Fruit fly (Drosophila melanogaster) whole organism, embryonic: ENCODE results near the gene CG6689.

Source experiments
- Adf1 ChIP-seq: fragments of 200-800 bp; sonication (Bioruptor generic); IDR thresholded peaks from 2 replicates; pipeline ENCODE4 v1.3.6; 2022; ENCODE audit warnings: missing biosample characterization, missing genetic modification characterization
- C15 ChIP-seq: fragments of 200-800 bp; sonication (Bioruptor generic); IDR thresholded peaks from 3 replicates; pipeline ENCODE4 v1.3.6; 2022; ENCODE audit warnings: missing biosample characterization, missing genetic modification characterization
- CG12769 ChIP-seq: fragments of 200-800 bp; sonication (Bioruptor generic); optimal IDR thresholded peaks from 2 replicates; lab custom pipeline; 2019; ENCODE audit warnings: missing biosample characterization, mild to moderate bottlenecking, missing genetic modification characterization, moderate library complexity
- CG15073 ChIP-seq: fragments of 200-800 bp; sonication (Bioruptor generic); optimal IDR thresholded peaks from 2 replicates; lab custom pipeline; 2016; ENCODE audit warnings: missing biosample characterization, missing genetic modification characterization
- CG1602 ChIP-seq: fragments of 200-800 bp; sonication (Bioruptor generic); optimal IDR thresholded peaks from 3 replicates; lab custom pipeline; 2016; ENCODE audit warnings: missing biosample characterization, missing genetic modification characterization
- CG17359 ChIP-seq: fragments of 200-800 bp; sonication (Bioruptor generic); optimal IDR thresholded peaks from 3 replicates; lab custom pipeline; 2018; ENCODE audit warnings: missing biosample characterization, mild to moderate bottlenecking, missing genetic modification characterization, moderate library complexity
- CG32532 ChIP-seq: fragments of 200-800 bp; sonication (Bioruptor generic); IDR thresholded peaks from 2 replicates; pipeline ENCODE4 v1.3.6; 2022; ENCODE audit warnings: missing biosample characterization, missing genetic modification characterization
- CG34422 ChIP-seq: fragments of 200-800 bp; sonication (Bioruptor generic); IDR thresholded peaks from 3 replicates; pipeline ENCODE4 v1.3.6; 2022; ENCODE audit warnings: missing biosample characterization, missing genetic modification characterization
- CG4617 ChIP-seq: fragments of 200-800 bp; sonication (Bioruptor generic); optimal IDR thresholded peaks from 3 replicates; lab custom pipeline; 2016; ENCODE audit warnings: missing biosample characterization, missing genetic modification characterization, borderline replicate concordance
- CG4854 ChIP-seq: fragments of 200-800 bp; sonication (Bioruptor generic); optimal IDR thresholded peaks from 2 replicates; lab custom pipeline; 2016; ENCODE audit warnings: missing biosample characterization, missing genetic modification characterization, inconsistent platforms
- CG8478 ChIP-seq: fragments of >200 bp; optimal IDR thresholded peaks from 2 replicates; lab custom pipeline; 2018
- CG9876 ChIP-seq: fragments of 200-800 bp; sonication (Bioruptor generic); optimal IDR thresholded peaks from 2 replicates; lab custom pipeline; 2016; ENCODE audit warnings: missing biosample characterization, missing genetic modification characterization
- D ChIP-seq, 2 experiments: fragments of 200-800 bp in 1 of 2; fragments of >200 bp in 1 of 2; sonication (Bioruptor generic) in 1 of 2; optimal IDR thresholded peaks; 2 replicates in 1 of 2; 3 replicates in 1 of 2; lab custom pipeline; 2017; ENCODE audit warnings: mild to moderate bottlenecking in 1 of 2, missing biosample characterization in 1 of 2, missing genetic modification characterization in 1 of 2, missing genetic modification reagents in 1 of 2
- D19A ChIP-seq: fragments of 200-800 bp; optimal IDR thresholded peaks from 3 replicates; lab custom pipeline; 2019; ENCODE audit warnings: missing biosample characterization, mild to moderate bottlenecking, missing genetic modification characterization, moderate library complexity
- Dp ChIP-seq: fragments of 200-800 bp; sonication (Bioruptor generic); optimal IDR thresholded peaks from 2 replicates; lab custom pipeline; 2018; ENCODE audit warnings: missing biosample characterization, mild to moderate bottlenecking, missing genetic modification characterization, moderate library complexity
- Drgx ChIP-seq: fragments of 200-800 bp; sonication (Bioruptor generic); IDR thresholded peaks from 2 replicates; pipeline ENCODE4 v1.3.6; 2022; ENCODE audit warnings: missing biosample characterization, missing genetic modification characterization
- E2f2 ChIP-seq: fragments of 200-800 bp; sonication (Bioruptor generic); IDR thresholded peaks from 2 replicates; pipeline ENCODE4 v1.3.6; 2022; ENCODE audit warnings: missing biosample characterization, missing genetic modification characterization
- H2.0 ChIP-seq: fragments of 200-800 bp; sonication (Bioruptor generic); IDR thresholded peaks from 2 replicates; pipeline ENCODE4 v1.3.6; 2022; ENCODE audit warnings: missing biosample characterization, missing genetic modification characterization
- HHEX ChIP-seq: fragments of 200-800 bp; sonication (Bioruptor generic); optimal IDR thresholded peaks from 3 replicates; lab custom pipeline; 2017; ENCODE audit warnings: missing biosample characterization, mild to moderate bottlenecking, missing genetic modification characterization, missing genetic modification reagents
- HmgZ ChIP-seq: fragments of 200-800 bp; sonication (Bioruptor generic); optimal IDR thresholded peaks from 2 replicates; lab custom pipeline; 2018; ENCODE audit warnings: missing biosample characterization, mild to moderate bottlenecking, missing genetic modification characterization
- MBD-R2 ChIP-seq: fragments of 200-800 bp; sonication (Bioruptor generic); IDR thresholded peaks from 2 replicates; pipeline ENCODE4 v1.3.6; 2022; ENCODE audit warnings: missing biosample characterization, missing genetic modification characterization
- MESR4 ChIP-seq: fragments of 200-800 bp; sonication (Bioruptor generic); optimal IDR thresholded peaks from 2 replicates; lab custom pipeline; 2018; ENCODE audit warnings: missing biosample characterization, mild to moderate bottlenecking, missing genetic modification characterization, moderate library complexity
- Mad ChIP-seq: fragments of 200-800 bp; sonication (Bioruptor generic); optimal IDR thresholded peaks from 2 replicates; lab custom pipeline; 2016; ENCODE audit warnings: missing biosample characterization, missing genetic modification characterization
- Mrtf ChIP-seq: fragments of 200-800 bp; sonication (Bioruptor generic); IDR thresholded peaks from 3 replicates; pipeline ENCODE4 v1.3.6; 2022; ENCODE audit warnings: missing biosample characterization, missing genetic modification characterization
- Optix ChIP-seq: fragments of 200-800 bp; sonication (Bioruptor generic); IDR thresholded peaks from 3 replicates; pipeline ENCODE4 v1.3.6; 2022; ENCODE audit warnings: missing biosample characterization, missing genetic modification characterization
- ase ChIP-seq: fragments of 200-800 bp; sonication (Bioruptor generic); IDR thresholded peaks from 3 replicates; pipeline ENCODE4 v1.3.6; 2022; ENCODE audit warnings: missing biosample characterization, missing genetic modification characterization
- corto ChIP-seq: fragments of 200-800 bp; sonication (Bioruptor generic); optimal IDR thresholded peaks from 2 replicates; lab custom pipeline; 2016; ENCODE audit warnings: missing biosample characterization, mild to moderate bottlenecking, missing genetic modification characterization, moderate library complexity
- crp ChIP-seq, 2 experiments: fragments of 200-800 bp; sonication (Bioruptor generic); optimal IDR thresholded peaks; 2 replicates in 1 of 2; 3 replicates in 1 of 2; lab custom pipeline; 2017; ENCODE audit warnings: missing biosample characterization in 2 of 2, missing genetic modification characterization in 2 of 2, mild to moderate bottlenecking in 1 of 2, moderate library complexity in 1 of 2
- eve ChIP-seq, 2 experiments: fragments of >200 bp; optimal IDR thresholded peaks; 2 replicates each; lab custom pipeline; 2017; ENCODE audit warnings: missing biosample characterization in 2 of 2, missing genetic modification characterization in 2 of 2
- exex ChIP-seq: fragments of 200-800 bp; sonication (Bioruptor generic); optimal IDR thresholded peaks from 4 replicates; lab custom pipeline; 2018; ENCODE audit warnings: missing biosample characterization, mild to moderate bottlenecking, missing genetic modification characterization, moderate library complexity
- gfzf ChIP-seq: fragments of 200-800 bp; sonication (Bioruptor generic); optimal IDR thresholded peaks from 2 replicates; lab custom pipeline; 2016; ENCODE audit warnings: missing biosample characterization, mild to moderate bottlenecking, missing genetic modification characterization, moderate library complexity
- jigr1 ChIP-seq: fragments of 200-800 bp; sonication (Bioruptor generic); IDR thresholded peaks from 3 replicates; pipeline ENCODE4 v1.3.6; 2022; ENCODE audit warnings: missing biosample characterization, missing genetic modification characterization
- klu ChIP-seq: fragments of 200-800 bp; sonication (Bioruptor generic); IDR thresholded peaks from 2 replicates; pipeline ENCODE4 v1.3.6; 2022; ENCODE audit warnings: missing biosample characterization, missing genetic modification characterization
- kni ChIP-seq: fragments of 200-800 bp; sonication (Bioruptor generic); optimal IDR thresholded peaks from 3 replicates; lab custom pipeline; 2017; ENCODE audit warnings: mild to moderate bottlenecking, missing biosample characterization, missing genetic modification reagents, missing genetic modification characterization
- knrl ChIP-seq: fragments of 200-800 bp; sonication (Bioruptor generic); IDR thresholded peaks from 3 replicates; pipeline ENCODE4 v1.3.6; 2022; ENCODE audit warnings: missing biosample characterization, missing genetic modification characterization; ENCODE audit not compliant: partially characterized antibody
- lbe ChIP-seq: fragments of 200-800 bp; sonication (Bioruptor generic); optimal IDR thresholded peaks from 2 replicates; lab custom pipeline; 2016; ENCODE audit warnings: missing biosample characterization, mild to moderate bottlenecking, missing genetic modification characterization
- peb ChIP-seq: fragments of 200-800 bp; sonication (Bioruptor generic); IDR thresholded peaks from 2 replicates; pipeline ENCODE4 v1.3.6; 2022; ENCODE audit warnings: missing biosample characterization, missing genetic modification characterization
- prd ChIP-seq, 3 experiments: fragments of >200 bp in 2 of 3; fragments of 200-800 bp in 1 of 3; sonication (Bioruptor generic) in 1 of 3; optimal IDR thresholded peaks in 2 of 3; IDR thresholded peaks in 1 of 3; 2 replicates in 2 of 3; 3 replicates in 1 of 3; pipeline versions ENCODE4 v1.3.6 to Lab custom; 2017 to 2022; ENCODE audit warnings: missing biosample characterization in 1 of 3, missing genetic modification characterization in 1 of 3
- pros ChIP-seq: fragments of 200-800 bp; sonication (Bioruptor generic); optimal IDR thresholded peaks from 3 replicates; lab custom pipeline; 2019; ENCODE audit warnings: missing biosample characterization, mild to moderate bottlenecking, missing genetic modification characterization, moderate library complexity
- pzg ChIP-seq: fragments of 200-800 bp; sonication (Bioruptor generic); optimal IDR thresholded peaks from 3 replicates; lab custom pipeline; 2018; ENCODE audit warnings: missing biosample characterization, mild to moderate bottlenecking, missing genetic modification characterization, moderate library complexity
- row ChIP-seq: fragments of 200-800 bp; sonication (Bioruptor generic); IDR thresholded peaks from 3 replicates; pipeline ENCODE4 v1.3.6; 2022; ENCODE audit warnings: missing biosample characterization, missing genetic modification characterization
- slbo ChIP-seq: fragments of 200-800 bp; sonication (Bioruptor generic); IDR thresholded peaks from 2 replicates; pipeline ENCODE4 v1.3.6; 2022; ENCODE audit warnings: missing biosample characterization, missing genetic modification characterization
- slou ChIP-seq: fragments of 200-800 bp; sonication (Bioruptor generic); optimal IDR thresholded peaks from 3 replicates; lab custom pipeline; 2016; ENCODE audit warnings: missing biosample characterization, missing genetic modification characterization
- sna ChIP-seq: fragments of 200-800 bp; sonication (Bioruptor generic); IDR thresholded peaks from 2 replicates; pipeline ENCODE4 v1.3.6; 2022; ENCODE audit warnings: missing biosample characterization, missing genetic modification characterization; ENCODE audit not compliant: partially characterized antibody
- stwl ChIP-seq: fragments of 200-800 bp; sonication (Bioruptor generic); optimal IDR thresholded peaks from 3 replicates; lab custom pipeline; 2018; ENCODE audit warnings: missing biosample characterization, mild to moderate bottlenecking, missing genetic modification characterization, moderate library complexity
- sug ChIP-seq: fragments of 200-800 bp; optimal IDR thresholded peaks from 2 replicates; lab custom pipeline; 2019; ENCODE audit warnings: missing biosample characterization, mild to moderate bottlenecking, missing genetic modification characterization, moderate library complexity
- tgo ChIP-seq: fragments of 200-800 bp; sonication (Bioruptor generic); IDR thresholded peaks from 3 replicates; pipeline ENCODE4 v1.3.6; 2022; ENCODE audit warnings: missing biosample characterization, missing genetic modification characterization
- trem ChIP-seq: fragments of 200-800 bp; optimal IDR thresholded peaks from 3 replicates; lab custom pipeline; 2019; ENCODE audit warnings: missing biosample characterization, mild to moderate bottlenecking, missing genetic modification characterization, moderate library complexity
- z ChIP-seq: fragments of 200-800 bp; sonication (Bioruptor generic); IDR thresholded peaks from 3 replicates; pipeline ENCODE4 v1.3.6; 2022; ENCODE audit warnings: missing biosample characterization, missing genetic modification characterization

The CG6689 gene

dm6 chr3R:11231037-11231436 is 11.2 kb upstream of the CG6689 start (continued):
- TF ChIP-seq prd (optimal IDR thresholded peaks at IDR 0.05; lab: Kevin White, UChicago): no peak
- TF ChIP-seq prd (GFP tag; IDR thresholded peaks at IDR 0.05; lab: Robert Waterston, UW): 0 out of 3 replicates have a peak, but pooled peaks have one; percentile 30
- peak; percentile 16; the same call in 1 of the 3 replicates for TF ChIP-seq CG34422 (GFP tag; lab: Robert Waterston, UW)
- no peak for TF ChIP-seq HHEX (GFP tag; lab: Kevin White, UChicago)
- peak; percentile 68 for TF ChIP-seq CG8478 (lab: Kevin White, UChicago)
- no peak for TF ChIP-seq tgo (GFP tag; lab: Robert Waterston, UW)
- no peak for TF ChIP-seq exex
- no peak for TF ChIP-seq HmgZ (tag; lab: Kevin White, UChicago)

DNA sequence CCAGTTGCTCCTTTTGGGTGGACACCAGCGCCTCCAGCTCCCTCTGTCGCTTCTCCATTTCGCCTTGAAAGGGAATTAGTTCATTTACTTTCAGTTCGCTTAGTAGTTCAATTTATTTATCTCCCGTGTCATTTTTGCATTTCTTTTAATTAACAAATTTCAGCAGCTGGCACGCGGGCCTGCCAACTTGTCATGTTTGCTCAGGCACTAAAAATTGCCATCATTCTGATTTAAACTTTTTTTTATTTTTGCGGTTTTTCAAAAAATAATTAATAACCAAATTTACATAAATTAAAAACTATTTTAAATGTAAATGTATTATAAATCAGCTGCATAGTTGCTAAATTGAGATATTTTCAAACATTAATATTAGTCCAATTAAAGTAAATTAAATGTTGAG is 10.5 kb upstream of the CG6689 start, which contains the start of gene GCC88:
Gene GCC88 (minus strand): TSS at position 209 of the 400 bp plus-strand sequence.
- TF ChIP-seq Drgx (GFP tag; lab: Robert Waterston, UW) (no peak), MESR4 (peak; percentile 45), pros (GFP tag; lab: Kevin White, UChicago) (no peak), D (optimal IDR thresholded peaks at IDR 0.05; lab: Kevin White, UChicago) (no peak), D (GFP tag; optimal IDR thresholded peaks at IDR 0.05; lab: Kevin White, UChicago) (no peak), gfzf (GFP tag; lab: Kevin White, UChicago) (peak; percentile 63), Adf1 (GFP tag; lab: Robert Waterston, UW) (no peak), lbe (GFP tag; lab: Kevin White, UChicago) (no peak), knrl (no peak), CG32532 (GFP tag; lab: Robert Waterston, UW) (no peak), corto (GFP tag; lab: Kevin White, UChicago) (no peak), slou (no peak), CG4854 (no peak), H2.0 (GFP tag; lab: Robert Waterston, UW) (no peak), peb (GFP tag; lab: Robert Waterston, UW) (no peak), CG15073 (GFP tag; lab: Kevin White, UChicago) (no peak), D19A (tag; lab: Kevin White, UChicago) (no peak), pzg (GFP tag; lab: Kevin White, UChicago) (peak; percentile 27), CG1602 (GFP tag; lab: Kevin White, UChicago) (no peak), kni (GFP tag; lab: Kevin White, UChicago) (no peak), stwl (tag; lab: Kevin White, UChicago) (no peak), CG9876 (no peak), eve (GFP tag; optimal IDR thresholded peaks at IDR 0.05; lab: Kevin White, UChicago) (no peak), Mad (no peak), jigr1 (GFP tag; lab: Robert Waterston, UW) (no peak), sug (tag; lab: Kevin White, UChicago) (no peak), ase (GFP tag; lab: Robert Waterston, UW) (no peak), Mrtf (no peak), Dp (peak; percentile 29), row (GFP tag; lab: Robert Waterston, UW) (no peak; the same call in 2 of the 3 replicates), E2f2 (GFP tag; lab: Robert Waterston, UW) (peak; percentile 39; the same call in 1 of the 2 replicates), CG34422 (GFP tag; lab: Robert Waterston, UW) (0 out of 3 replicates have a peak, but pooled peaks have one; percentile 1), slbo (GFP tag; lab: Robert Waterston, UW) (no peak), crp (GFP tag; optimal IDR thresholded peaks at IDR 0.05; lab: Kevin White, UChicago) (peak; percentile 23 to 84), klu (GFP tag; lab: Robert Waterston, UW) (no peak), trem (peak; percentile 98), CG4617 (GFP tag; lab: Kevin White, UChicago) (peak; percentile 46), C15 (no peak), sna (GFP tag; lab: Robert Waterston, UW) (no peak), MBD-R2 (GFP tag; lab: Robert Waterston, UW) (peak; percentile 78), z (GFP tag; lab: Robert Waterston, UW) (no peak), CG17359 (tag; lab: Kevin White, UChicago) (peak; percentile 91), CG12769 (no peak), Optix (GFP tag; lab: Robert Waterston, UW) (no peak)
